Worm (Caenorhabditis elegans) whole organism, L2 larva: Measurements from ENCODE around the gene jmjd-3.2.

Experiments used
- C34F6.9 ChIP-seq: fragments of 150-350 bp; optimal IDR thresholded peaks from 2 replicates; lab custom pipeline; 2014; ENCODE audit warnings: missing biosample characterization, missing genetic modification characterization
- F13H6.1 ChIP-seq: sonication (generic microtip); optimal IDR thresholded peaks from 2 replicates; lab custom pipeline; 2016; ENCODE audit warnings: missing genetic modification characterization, missing compliant biosample characterization
- alr-1 ChIP-seq: fragments of 150-350 bp; optimal IDR thresholded peaks from 2 replicates; lab custom pipeline; 2014; ENCODE audit warnings: missing biosample characterization, missing genetic modification characterization
- aly-2 ChIP-seq: fragments of 150-350 bp; optimal IDR thresholded peaks from 2 replicates; lab custom pipeline; 2014; ENCODE audit warnings: missing biosample characterization, missing genetic modification characterization
- ama-1 ChIP-seq: fragments of 150-350 bp; optimal IDR thresholded peaks from 2 replicates; lab custom pipeline; 2018; ENCODE audit warnings: inconsistent platforms
- blmp-1 ChIP-seq: sonication (generic microtip); optimal IDR thresholded peaks from 2 replicates; lab custom pipeline; 2017; ENCODE audit warnings: missing genetic modification characterization, mild to moderate bottlenecking, missing compliant biosample characterization, antibody characterized with exemption, moderate library complexity; ENCODE audit not compliant: insufficient read depth
- ceh-82 ChIP-seq: fragments of 150-350 bp; optimal IDR thresholded peaks from 2 replicates; lab custom pipeline; 2014; ENCODE audit warnings: missing biosample characterization, missing genetic modification characterization
- crh-2 ChIP-seq: sonication (generic microtip); optimal IDR thresholded peaks from 2 replicates; lab custom pipeline; 2017; ENCODE audit warnings: missing biosample characterization, missing genetic modification characterization
- dmd-4 ChIP-seq: sonication (generic microtip); optimal IDR thresholded peaks from 2 replicates; lab custom pipeline; 2017; ENCODE audit warnings: missing biosample characterization, missing genetic modification characterization
- egl-27 ChIP-seq: sonication (generic microtip); optimal IDR thresholded peaks from 3 replicates; lab custom pipeline; 2017; ENCODE audit warnings: missing biosample characterization, missing genetic modification reagents, missing genetic modification characterization
- elt-3 ChIP-seq: sonication (generic microtip); optimal IDR thresholded peaks from 2 replicates; lab custom pipeline; 2017; ENCODE audit warnings: missing biosample characterization, missing genetic modification characterization
- fos-1 ChIP-seq: fragments of 150-350 bp; optimal IDR thresholded peaks from 2 replicates; lab custom pipeline; 2014; ENCODE audit warnings: missing biosample characterization, missing genetic modification characterization
- gmeb-1 ChIP-seq: fragments of 150-350 bp; optimal IDR thresholded peaks from 2 replicates; lab custom pipeline; 2014; ENCODE audit warnings: missing biosample characterization, missing genetic modification characterization
- lin-11 ChIP-seq: fragments of 150-350 bp; sonication (generic microtip); optimal IDR thresholded peaks from 2 replicates; lab custom pipeline; 2014; ENCODE audit warnings: missing biosample characterization, missing genetic modification characterization, inconsistent platforms, mixed read lengths
- lin-13 ChIP-seq: fragments of 150-350 bp; optimal IDR thresholded peaks from 2 replicates; lab custom pipeline; 2014; ENCODE audit warnings: missing biosample characterization, missing genetic modification reagents, missing genetic modification characterization
- lin-39 ChIP-seq: fragments of 150-350 bp; optimal IDR thresholded peaks from 2 replicates; lab custom pipeline; 2014; ENCODE audit warnings: missing biosample characterization, missing genetic modification reagents, missing genetic modification characterization
- lsy-2 ChIP-seq, 2 experiments: fragments of 150-350 bp in 1 of 2; sonication (generic microtip) in 1 of 2; optimal IDR thresholded peaks; 2 replicates each; lab custom pipeline; 2014 to 2017; ENCODE audit warnings: missing biosample characterization in 2 of 2, missing genetic modification characterization in 2 of 2
- mab-5 ChIP-seq: fragments of 150-350 bp; optimal IDR thresholded peaks from 2 replicates; lab custom pipeline; 2014; ENCODE audit warnings: missing biosample characterization, missing genetic modification characterization
- mbf-1 ChIP-seq: sonication (generic microtip); optimal IDR thresholded peaks from 2 replicates; lab custom pipeline; 2017; ENCODE audit warnings: missing biosample characterization, missing genetic modification characterization
- mdl-1 ChIP-seq, 2 experiments: fragments of 150-350 bp in 1 of 2; sonication (generic microtip) in 1 of 2; optimal IDR thresholded peaks; 2 replicates each; lab custom pipeline; 2017; ENCODE audit warnings: missing biosample characterization in 2 of 2, missing genetic modification characterization in 2 of 2
- nhr-12 ChIP-seq: fragments of 150-350 bp; optimal IDR thresholded peaks from 2 replicates; lab custom pipeline; 2014; ENCODE audit warnings: missing biosample characterization, missing genetic modification characterization
- nhr-129 ChIP-seq: fragments of 150-350 bp; optimal IDR thresholded peaks from 2 replicates; lab custom pipeline; 2014; ENCODE audit warnings: missing biosample characterization, missing genetic modification characterization
- nhr-21 ChIP-seq: fragments of 150-350 bp; optimal IDR thresholded peaks from 2 replicates; lab custom pipeline; 2014; ENCODE audit warnings: missing biosample characterization, missing genetic modification characterization
- nhr-237 ChIP-seq: fragments of 150-350 bp; optimal IDR thresholded peaks from 2 replicates; lab custom pipeline; 2014; ENCODE audit warnings: missing biosample characterization, missing genetic modification characterization
- nhr-25 ChIP-seq: fragments of 150-350 bp; sonication (generic microtip); optimal IDR thresholded peaks from 3 replicates; lab custom pipeline; 2014; ENCODE audit warnings: missing biosample characterization, missing genetic modification characterization
- nhr-6 ChIP-seq: fragments of 150-350 bp; optimal IDR thresholded peaks from 2 replicates; lab custom pipeline; 2014; ENCODE audit warnings: missing biosample characterization, missing genetic modification characterization
- nhr-77 ChIP-seq: fragments of 150-350 bp; optimal IDR thresholded peaks from 2 replicates; lab custom pipeline; 2014; ENCODE audit warnings: missing biosample characterization, missing genetic modification characterization
- peb-1 ChIP-seq: fragments of 150-350 bp; optimal IDR thresholded peaks from 2 replicates; lab custom pipeline; 2014; ENCODE audit warnings: missing biosample characterization, missing genetic modification characterization
- skn-1 ChIP-seq: sonication (generic microtip); optimal IDR thresholded peaks from 2 replicates; lab custom pipeline; 2017; ENCODE audit warnings: missing biosample characterization, missing genetic modification characterization
- sma-3 ChIP-seq: sonication (generic microtip); optimal IDR thresholded peaks from 2 replicates; lab custom pipeline; 2016; ENCODE audit warnings: missing genetic modification reagents, missing genetic modification characterization, missing compliant biosample characterization
- sma-9 ChIP-seq, 2 experiments: fragments of 150-350 bp in 1 of 2; sonication (generic microtip) in 1 of 2; optimal IDR thresholded peaks; 2 replicates each; lab custom pipeline; 2014 to 2016; ENCODE audit warnings: missing genetic modification characterization in 2 of 2, mild to moderate bottlenecking in 1 of 2, missing biosample characterization in 1 of 2, missing compliant biosample characterization in 1 of 2, missing genetic modification reagents in 1 of 2, moderate library complexity in 1 of 2
- unc-39 ChIP-seq: fragments of 150-350 bp; optimal IDR thresholded peaks from 2 replicates; lab custom pipeline; 2014; ENCODE audit warnings: missing biosample characterization, missing genetic modification characterization
- unc-55 ChIP-seq: fragments of 150-350 bp; sonication (generic microtip); optimal IDR thresholded peaks from 3 replicates; lab custom pipeline; 2014; ENCODE audit warnings: missing biosample characterization, missing genetic modification reagents, missing genetic modification characterization
- zag-1 ChIP-seq: fragments of 150-350 bp; optimal IDR thresholded peaks from 2 replicates; lab custom pipeline; 2014; ENCODE audit warnings: missing biosample characterization, missing genetic modification characterization
- ztf-1 ChIP-seq: fragments of 200-800 bp; sonication (Bioruptor generic); conservative IDR thresholded peaks from 2 replicates; pipeline ENCODE4 v1.3.6; 2022; ENCODE audit warnings: missing genetic modification characterization, missing compliant biosample characterization
- ztf-11 ChIP-seq: sonication (generic microtip); optimal IDR thresholded peaks from 2 replicates; lab custom pipeline; 2017; ENCODE audit warnings: missing biosample characterization, missing genetic modification characterization
- ztf-4 ChIP-seq: fragments of 150-350 bp; optimal IDR thresholded peaks from 2 replicates; lab custom pipeline; 2014; ENCODE audit warnings: missing biosample characterization, missing genetic modification characterization

Gene jmjd-3.2

DNA sequence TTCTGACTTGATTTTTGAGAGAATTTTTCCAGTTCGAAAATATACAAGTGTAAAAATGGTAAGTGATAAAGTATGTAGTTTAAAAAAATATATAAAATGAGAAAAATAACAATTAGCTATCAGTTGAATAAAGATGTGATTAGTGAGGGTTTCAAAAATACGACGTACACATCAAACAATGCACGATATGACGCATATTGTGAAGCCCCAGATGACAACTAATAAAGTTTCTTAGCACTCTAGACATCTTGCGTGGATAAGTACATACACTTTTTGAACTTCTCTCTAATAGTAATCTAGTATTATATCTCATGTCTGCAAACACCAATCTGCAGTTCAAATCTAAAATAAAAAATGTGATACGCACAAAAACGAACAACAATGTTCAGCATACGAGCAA, 17.6 kb upstream of the jmjd-3.2 start:
- TF ChIP-seq mab-5 (tag; lab: Kevin White, UChicago) (no peak), nhr-21 (tag; lab: Kevin White, UChicago) (no peak), ceh-82 (tag; lab: Kevin White, UChicago) (no peak), nhr-77 (no peak), lin-39 (tag; lab: Kevin White, UChicago) (no peak), fos-1 (tag; lab: Kevin White, UChicago) (no peak), egl-27 (no peak), crh-2 (no peak), peb-1 (tag; lab: Kevin White, UChicago) (no peak), nhr-12 (tag; lab: Kevin White, UChicago) (no peak), mdl-1 (tag; optimal IDR thresholded peaks at IDR 0.05; lab: Kevin White, UChicago) (no peak), nhr-6 (tag; lab: Kevin White, UChicago) (no peak), nhr-129 (no peak), mbf-1 (tag; lab: Kevin White, UChicago) (no peak), skn-1 (no peak), sma-9 (GFP tag; optimal IDR thresholded peaks at IDR 0.05; lab: Kevin White, UChicago) (no peak), sma-9 (tag; optimal IDR thresholded peaks at IDR 0.05; lab: Kevin White, UChicago) (no peak), nhr-237 (tag; lab: Kevin White, UChicago) (no peak)

DNA sequence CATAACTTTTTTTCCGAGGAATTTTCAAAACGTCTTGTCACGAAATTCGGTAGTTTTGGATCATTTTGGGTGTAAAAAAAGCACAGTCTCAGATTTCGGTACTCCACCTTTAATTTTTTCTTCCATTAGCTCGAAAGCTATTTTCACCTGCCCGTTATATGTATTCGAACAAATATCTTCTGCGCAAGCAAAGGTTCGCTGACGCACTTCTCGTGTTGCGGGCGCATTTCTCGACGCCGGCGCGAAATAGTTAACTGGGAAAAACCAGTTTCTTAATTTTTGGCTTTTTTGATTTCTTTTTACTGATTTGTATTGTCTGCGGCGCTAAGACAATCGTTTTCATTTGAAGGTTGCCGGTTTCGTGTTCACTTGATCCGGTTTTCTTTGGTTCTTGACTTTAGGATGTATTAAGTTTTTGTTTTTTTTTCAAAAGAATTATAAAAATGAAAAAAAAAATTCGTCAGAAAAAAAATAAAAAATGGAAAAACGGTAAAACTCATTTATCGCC, 12.3 kb upstream of the jmjd-3.2 start:
- no peak for TF ChIP-seq blmp-1 (tag; lab: Kevin White, UChicago)

DNA sequence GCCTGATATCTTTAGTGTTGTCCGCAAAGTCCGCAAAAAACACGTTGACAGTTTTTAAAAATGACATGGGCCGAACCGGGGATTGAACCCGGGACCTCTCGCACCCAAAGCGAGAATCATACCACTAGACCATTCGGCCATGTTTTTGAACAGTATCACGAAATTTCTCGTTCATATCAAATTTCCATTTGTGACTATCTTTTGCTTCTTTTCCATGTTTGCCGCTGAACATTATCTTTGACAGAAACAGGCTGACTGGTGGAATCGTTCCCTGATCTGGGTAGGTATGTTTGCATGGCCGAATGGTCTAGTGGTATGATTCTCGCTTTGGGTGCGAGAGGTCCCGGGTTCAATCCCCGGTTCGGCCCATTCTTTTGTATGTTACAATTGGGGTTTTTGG, 10.2 kb upstream of the jmjd-3.2 start:
- TF ChIP-seq fos-1 (tag; lab: Kevin White, UChicago) (peak; percentile 25), sma-3 (peak; percentile 42), egl-27 (peak; percentile 2)
- TF ChIP-seq, all 48 proteins: peak for 3; not testable (repeated sequence) for 45

DNA sequence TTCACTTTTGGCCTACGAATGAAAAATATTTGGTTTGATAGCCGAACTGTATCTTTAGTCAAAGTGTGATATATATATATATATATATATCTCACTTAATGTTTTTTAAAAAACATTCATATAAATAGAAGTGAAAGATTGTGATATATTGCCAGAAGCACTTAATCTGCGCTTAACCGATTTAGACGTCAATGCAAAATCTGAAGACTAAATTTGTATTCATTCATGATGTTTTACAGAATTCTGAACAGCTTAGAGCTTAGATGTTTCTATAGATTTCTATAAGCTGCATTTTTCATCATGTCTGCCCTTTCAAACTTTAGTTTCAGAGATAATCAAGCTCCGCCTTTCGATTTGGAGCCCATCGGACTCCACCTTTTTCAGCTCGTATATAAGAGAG, 5.7 kb upstream of the jmjd-3.2 start, which contains the start of gene F23D12.3:
Gene F23D12.3, plus strand, starts transcription at position 301 of the 400 bp plus-strand sequence.
- TF ChIP-seq lin-11 (tag; lab: Kevin White, UChicago) (no peak), lin-13 (GFP tag; lab: Kevin White, UChicago) (no peak), unc-55 (GFP tag; lab: Kevin White, UChicago) (no peak)
- TF ChIP-seq, all 48 proteins: peak for 0

DNA sequence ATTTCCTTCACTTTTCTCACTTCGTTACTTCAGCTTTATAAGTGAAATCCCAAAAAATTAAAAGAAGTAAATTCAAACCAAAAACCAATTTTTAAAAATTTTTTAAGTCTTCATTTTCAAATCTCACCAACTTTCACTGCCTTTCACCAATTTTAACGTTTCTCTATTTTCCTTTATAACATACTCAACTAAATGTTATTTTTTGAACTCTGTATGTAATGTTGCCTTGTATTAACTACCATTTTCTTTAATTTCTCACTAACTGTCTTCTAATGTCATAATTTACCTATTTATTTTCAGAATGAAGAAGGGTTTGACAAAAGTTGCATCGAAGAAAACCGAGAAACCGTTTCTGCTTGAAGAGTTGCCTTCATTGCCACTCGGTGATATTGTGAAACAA, 3.3 kb upstream of the jmjd-3.2 start, which contains the start of gene F23D12.4:
Gene F23D12.4, plus strand, starts transcription at position 301 of the 400 bp plus-strand sequence.
- TF ChIP-seq mbf-1 (tag; lab: Kevin White, UChicago) = no peak
- TF ChIP-seq ztf-4 (tag; lab: Kevin White, UChicago) = no peak
- no peak for TF ChIP-seq lin-11 (tag; lab: Kevin White, UChicago)
- TF ChIP-seq nhr-6 (tag; lab: Kevin White, UChicago) = no peak
- TF ChIP-seq peb-1 (tag; lab: Kevin White, UChicago) = no peak
- TF ChIP-seq aly-2 (tag; lab: Kevin White, UChicago) = no peak
- no peak for TF ChIP-seq unc-39 (tag; lab: Kevin White, UChicago)
- TF ChIP-seq ztf-1 (GFP tag; lab: Robert Waterston, UW) = no peak

DNA sequence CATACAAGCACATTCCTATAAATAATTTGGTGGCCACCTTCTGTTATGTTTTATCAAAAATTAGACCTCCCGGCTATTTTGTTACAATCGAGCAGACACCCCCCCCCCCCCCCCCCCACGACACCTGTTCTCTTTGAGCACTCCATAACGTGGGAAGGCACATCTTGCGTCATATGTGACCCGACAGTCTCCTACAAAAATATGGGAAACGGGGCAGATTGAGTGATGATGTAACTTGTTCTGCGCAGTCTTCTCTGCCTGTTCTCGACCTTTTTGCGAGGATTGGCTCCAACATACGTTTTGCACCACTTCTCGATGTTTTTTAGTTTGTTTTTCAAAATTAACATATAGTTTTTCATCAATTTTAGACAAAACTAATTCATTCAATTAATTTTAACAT, 512 bp upstream of the jmjd-3.2 start:
- TF ChIP-seq unc-39 (tag; lab: Kevin White, UChicago) = no peak
- TF ChIP-seq mbf-1 (tag; lab: Kevin White, UChicago) = no peak
- no peak for TF ChIP-seq zag-1 (tag; lab: Kevin White, UChicago)
- no peak for TF ChIP-seq ztf-1 (GFP tag; lab: Robert Waterston, UW)
- TF ChIP-seq ama-1 (lab: Kevin White, UChicago) = no peak
- no peak for TF ChIP-seq lsy-2 (tag; optimal IDR thresholded peaks at IDR 0.05; lab: Kevin White, UChicago)
- TF ChIP-seq gmeb-1 (tag; lab: Kevin White, UChicago) = no peak
- TF ChIP-seq F13H6.1 (tag; lab: Kevin White, UChicago) = no peak
- TF ChIP-seq dmd-4 (tag; lab: Kevin White, UChicago) = no peak
- TF ChIP-seq alr-1 = no peak
- TF ChIP-seq lin-11 (tag; lab: Kevin White, UChicago) = no peak
- no peak for TF ChIP-seq nhr-25 (tag; lab: Kevin White, UChicago)
- TF ChIP-seq elt-3 (tag; lab: Kevin White, UChicago) = no peak
- no peak for TF ChIP-seq ztf-11 (tag; lab: Kevin White, UChicago)
- TF ChIP-seq peb-1 (tag; lab: Kevin White, UChicago) = no peak
- no peak for TF ChIP-seq C34F6.9 (tag; lab: Kevin White, UChicago)
- TF ChIP-seq mdl-1 (tag; optimal IDR thresholded peaks at IDR 0.05; lab: Kevin White, UChicago) = no peak
